Worm (Caenorhabditis elegans): ENCODE results near the gene his-41.

Gene his-41

ce11 chrV:9546042-9546581, 776 bp downstream of the his-41 start, which contains the start of gene C50F4.6:
TSS of gene C50F4.6 (plus strand) at chrV:9546092.
- TF ChIP-seq rcor-1 (GFP tag; IDR thresholded peaks at IDR 0.05) (no peak), nhr-80 (tag; optimal IDR thresholded peaks at IDR 0.05) (no peak), B0261.1 (tag; optimal IDR thresholded peaks at IDR 0.05) (no peak), F10E7.11 (tag; optimal IDR thresholded peaks at IDR 0.05) (no peak), K12H6.12 (tag; optimal IDR thresholded peaks at IDR 0.05) (no peak), efl-1 (GFP tag; optimal IDR thresholded peaks at IDR 0.05) (no peak), snpc-3.4 (tag; optimal IDR thresholded peaks at IDR 0.05) (no peak), nhr-120 (GFP tag; IDR thresholded peaks at IDR 0.05) (no peak), repo-1 (tag; optimal IDR thresholded peaks at IDR 0.05) (peak; percentile 20), F33H1.4 (GFP tag; IDR thresholded peaks at IDR 0.05) (no peak), F23B12.7 (tag; optimal IDR thresholded peaks at IDR 0.05; ENCODE audit: insufficient read depth) (no peak), dox-1 (GFP tag; IDR thresholded peaks at IDR 0.05) (no peak), ceh-58 (GFP tag; IDR thresholded peaks at IDR 0.05) (no peak), lag-1 (GFP tag; IDR thresholded peaks at IDR 0.05) (no peak), ceh-27 (GFP tag; optimal IDR thresholded peaks at IDR 0.05) (no peak), lin-26 (GFP tag; IDR thresholded peaks at IDR 0.05) (0 out of 2 replicates have a peak, but pooled peaks have one; percentile 21), unc-62 (GFP tag; optimal IDR thresholded peaks at IDR 0.05) (no peak)

- TF ChIP-seq ztf-22 (GFP tag; optimal IDR thresholded peaks at IDR 0.05), result peak; percentile 94
- TF ChIP-seq let-526 (GFP tag; IDR thresholded peaks at IDR 0.05), result peak; percentile 70
- peak; percentile 98 for TF ChIP-seq attf-5 (GFP tag; optimal IDR thresholded peaks at IDR 0.05)
- no peak for TF ChIP-seq F57A8.1 (GFP tag; optimal IDR thresholded peaks at IDR 0.05)
- peak; percentile 69 for TF ChIP-seq B0035.1 (tag; optimal IDR thresholded peaks at IDR 0.05)
- peak; percentile 96 for TF ChIP-seq Y53G8AR.9 (GFP tag; conservative IDR thresholded peaks at IDR 0.05)
- peak; percentile 96 for TF ChIP-seq egl-44 (GFP tag; IDR thresholded peaks at IDR 0.05)
- TF ChIP-seq dpl-1 (GFP tag; optimal IDR thresholded peaks at IDR 0.05), result peak; percentile 50
- TF ChIP-seq K12H6.12 (tag; optimal IDR thresholded peaks at IDR 0.05), result peak; percentile 100
- peak; percentile 2 for TF ChIP-seq lsl-1 (GFP tag; optimal IDR thresholded peaks at IDR 0.05)
- TF ChIP-seq hmg-20 (GFP tag; IDR thresholded peaks at IDR 0.05), result peak; percentile 71; the same call in 1 of the 2 replicates
- TF ChIP-seq ceh-79 (tag; optimal IDR thresholded peaks at IDR 0.05), result no peak
- peak; percentile 94 for TF ChIP-seq repo-1 (tag; optimal IDR thresholded peaks at IDR 0.05)
- no peak for TF ChIP-seq him-1 (tag; optimal IDR thresholded peaks at IDR 0.05)
- peak; percentile 78 for TF ChIP-seq cebp-1 (GFP tag; IDR thresholded peaks at IDR 0.05)
- peak; percentile 96 for TF ChIP-seq cebp-1 (tag; optimal IDR thresholded peaks at IDR 0.05)
- no peak for TF ChIP-seq nfya-1 (tag; optimal IDR thresholded peaks at IDR 0.05; ENCODE audit: borderline replicate concordance, insufficient read depth)
- no peak for TF ChIP-seq T26A5.8 (tag; optimal IDR thresholded peaks at IDR 0.05)
- peak; percentile 21 for TF ChIP-seq snpc-3.4 (tag; optimal IDR thresholded peaks at IDR 0.05)
- peak; percentile 93 for TF ChIP-seq ztf-6 (GFP tag; IDR thresholded peaks at IDR 0.05)
- peak; percentile 52; the same call in 1 of the 2 replicates for TF ChIP-seq Y67H2A.10 (GFP tag; conservative IDR thresholded peaks at IDR 0.05)
- peak; percentile 33; the same call in 1 of the 2 replicates for TF ChIP-seq madf-6 (GFP tag; IDR thresholded peaks at IDR 0.05)
- TF ChIP-seq F10E7.11 (tag; optimal IDR thresholded peaks at IDR 0.05), result no peak
- no peak for TF ChIP-seq hlh-12 (tag; optimal IDR thresholded peaks at IDR 0.05)
- TF ChIP-seq lir-1 (GFP tag; conservative IDR thresholded peaks at IDR 0.05), result peak; percentile 90
- no peak for TF ChIP-seq hsf-1 (GFP tag; IDR thresholded peaks at IDR 0.05)
- TF ChIP-seq rpc-1 (optimal IDR thresholded peaks at IDR 0.05), result peak; percentile 6
- no peak for TF ChIP-seq rpc-1 (tag; optimal IDR thresholded peaks at IDR 0.05)
- peak; percentile 98 for TF ChIP-seq ets-4 (GFP tag; optimal IDR thresholded peaks at IDR 0.05)
- peak; percentile 98 for TF ChIP-seq K11D2.4 (GFP tag; IDR thresholded peaks at IDR 0.05)
- no peak for TF ChIP-seq B0019.2 (GFP tag; conservative IDR thresholded peaks at IDR 0.05)
- peak; percentile 94 for TF ChIP-seq chd-7 (tag; optimal IDR thresholded peaks at IDR 0.05)
- TF ChIP-seq D2030.7 (GFP tag; IDR thresholded peaks at IDR 0.05), result 0 out of 2 replicates have a peak, but pooled peaks have one; percentile 13
- TF ChIP-seq F33H1.4 (GFP tag; IDR thresholded peaks at IDR 0.05), result peak; percentile 55
- peak; percentile 99 for TF ChIP-seq nhr-80 (tag; optimal IDR thresholded peaks at IDR 0.05)
- TF ChIP-seq ztf-25 (GFP tag; IDR thresholded peaks at IDR 0.05), result 0 out of 2 replicates have a peak, but pooled peaks have one; percentile 43
- peak; percentile 94 for TF ChIP-seq F23B12.7 (tag; optimal IDR thresholded peaks at IDR 0.05; ENCODE audit: insufficient read depth)
These were observed 1.5 kb downstream of the his-41 start, which contains the start of gene his-37 for ce11 chrV:9546860-9547269. TSS of gene his-37 (plus strand) at chrV:9547105.
